Worm (Caenorhabditis elegans): Measurements from ENCODE around the gene rga-5.

Gene rga-5

DNA sequence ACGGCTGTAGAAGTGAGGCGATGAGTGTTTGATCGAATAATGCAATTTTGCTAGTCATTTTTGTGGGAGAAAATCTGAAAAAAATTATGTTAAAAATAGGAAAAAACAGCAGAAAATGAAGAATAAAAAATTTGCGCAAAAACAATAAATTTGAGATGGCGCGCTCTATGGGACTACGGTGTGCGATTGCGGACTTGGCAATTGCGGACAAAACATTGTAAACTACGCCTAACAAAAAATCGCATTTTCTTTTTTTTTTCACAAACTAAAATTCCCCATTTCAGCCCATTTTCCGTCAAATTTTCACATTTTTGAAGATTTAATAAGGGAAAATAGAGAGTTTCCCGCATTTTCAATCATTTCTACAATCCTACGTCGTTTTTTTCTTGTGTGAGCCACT lies 39.0 kb upstream of the rga-5 start, which contains the start of the genes sas-6 and Y45F10D.7 (continued):
- TF ChIP-seq ceh-82 (tag; optimal IDR thresholded peaks at IDR 0.05) (peak; percentile 12 to 83 (median 28)), unc-130 (tag; optimal IDR thresholded peaks at IDR 0.05) (peak; percentile 53), ztf-4 (tag; optimal IDR thresholded peaks at IDR 0.05) (no peak), dpl-1 (GFP tag; optimal IDR thresholded peaks at IDR 0.05) (peak; percentile 91 to 95 (median 94)), nhr-20 (tag; optimal IDR thresholded peaks at IDR 0.05) (peak; percentile 44), nhr-71 (tag; optimal IDR thresholded peaks at IDR 0.05) (peak; percentile 69), ces-1 (GFP tag; optimal IDR thresholded peaks at IDR 0.05) (no peak), efl-1 (optimal IDR thresholded peaks at IDR 0.05) (peak; percentile 62 to 95), efl-1 (GFP tag; optimal IDR thresholded peaks at IDR 0.05 in 1 of 2) (peak; percentile 94 to 99), hpl-2 (GFP tag; optimal IDR thresholded peaks at IDR 0.05) (no peak), jun-1 (tag; optimal IDR thresholded peaks at IDR 0.05) (no peak), grh-1 (GFP tag; IDR thresholded peaks at IDR 0.05) (no peak), zip-4 (GFP tag; optimal IDR thresholded peaks at IDR 0.05) (no peak), dsc-1 (tag; optimal IDR thresholded peaks at IDR 0.05) (peak; percentile 23)

DNA sequence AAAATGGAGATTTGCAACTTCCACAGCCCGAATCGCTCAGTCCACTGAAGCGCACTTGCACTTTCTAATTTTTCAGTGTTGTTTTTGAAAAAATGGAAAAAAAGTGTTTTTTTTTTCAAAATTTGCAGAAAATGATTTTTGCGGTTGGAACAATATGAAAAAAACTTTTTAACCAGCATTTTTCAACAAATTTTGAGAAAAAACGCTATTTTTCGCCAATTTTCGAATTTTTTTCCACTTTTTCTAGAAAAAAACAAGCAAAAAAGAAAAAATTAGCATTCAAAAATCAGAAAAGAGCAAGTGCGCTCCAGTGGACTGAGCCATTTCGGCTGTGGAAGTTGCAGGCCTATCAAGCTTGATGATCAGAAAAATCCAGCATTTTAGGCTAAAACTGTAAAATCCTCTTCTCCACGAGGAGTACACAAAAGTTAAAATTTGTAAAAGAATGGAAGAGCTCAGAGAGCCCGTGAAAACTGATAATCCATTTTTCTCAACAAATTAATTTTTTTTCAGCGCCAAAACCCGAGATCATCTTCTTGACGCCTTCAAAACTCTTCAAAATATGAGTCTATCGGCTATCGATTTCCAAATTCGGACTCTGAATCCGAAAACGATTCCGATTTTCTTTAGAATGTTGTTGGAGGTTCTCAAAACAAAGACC lies 32.3 kb upstream of the rga-5 start:
- no peak for TF ChIP-seq efl-1 (optimal IDR thresholded peaks at IDR 0.05)
- peak in 1 of 2 experiments; percentile 39 for TF ChIP-seq efl-1 (GFP tag; optimal IDR thresholded peaks at IDR 0.05 in 1 of 2)
- TF ChIP-seq nhr-12 (tag; optimal IDR thresholded peaks at IDR 0.05): no peak
- 0 out of 2 replicates have a peak, but pooled peaks have one; percentile 21 for TF ChIP-seq grh-1 (GFP tag; IDR thresholded peaks at IDR 0.05)
- no peak for TF ChIP-seq lsy-2 (tag; optimal IDR thresholded peaks at IDR 0.05)
- no peak for TF ChIP-seq nhr-85 (tag)
- TF ChIP-seq lir-3 (tag; optimal IDR thresholded peaks at IDR 0.05; ENCODE audit: poor library complexity): no peak
- no peak for TF ChIP-seq sptf-1 (tag; optimal IDR thresholded peaks at IDR 0.05)
- no peak for TF ChIP-seq isw-1 (GFP tag; IDR thresholded peaks at IDR 0.05)
- no peak for TF ChIP-seq dsc-1 (tag; optimal IDR thresholded peaks at IDR 0.05)
- peak; percentile 85 for TF ChIP-seq aly-2 (tag; optimal IDR thresholded peaks at IDR 0.05)

DNA sequence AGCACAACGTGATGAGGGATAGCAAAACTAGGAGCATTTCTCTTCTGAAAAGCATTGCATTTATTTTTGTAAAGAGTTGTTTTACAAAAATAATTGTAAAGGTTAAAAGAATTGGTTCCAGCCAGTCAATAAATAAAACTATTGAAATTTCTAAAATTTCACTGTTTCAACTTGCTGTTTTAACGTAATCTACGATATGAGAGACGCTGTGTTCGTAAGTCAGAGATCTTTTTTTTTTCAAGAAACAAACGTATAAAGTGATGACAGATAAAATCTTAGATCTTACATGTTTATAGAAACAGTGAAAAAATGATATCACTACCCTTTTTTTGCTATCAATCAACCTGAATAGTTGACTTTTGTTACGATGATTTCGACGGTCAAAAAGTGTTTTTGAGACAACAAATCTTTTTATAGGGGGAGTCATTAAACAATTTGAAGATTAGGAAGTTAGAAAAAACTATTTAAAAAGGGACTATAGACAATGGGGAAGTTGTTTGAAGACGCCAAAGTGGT lies 29.8 kb upstream of the rga-5 start, which contains the start of gene Y45F10D.6:
Gene Y45F10D.6, minus strand, starts transcription at position 51 of the 516 bp plus-strand sequence.
- TF ChIP-seq ces-1 (GFP tag; optimal IDR thresholded peaks at IDR 0.05): no peak
- no peak for TF ChIP-seq lir-3 (tag; optimal IDR thresholded peaks at IDR 0.05; ENCODE audit: poor library complexity)
- no peak for TF ChIP-seq nhr-71 (tag; optimal IDR thresholded peaks at IDR 0.05)
- TF ChIP-seq jun-1 (tag; optimal IDR thresholded peaks at IDR 0.05): no peak
- no peak for TF ChIP-seq C04F5.9 (tag; optimal IDR thresholded peaks at IDR 0.05)
- TF ChIP-seq tlp-1 (tag; optimal IDR thresholded peaks at IDR 0.05): no peak
- no peak for TF ChIP-seq efl-1 (optimal IDR thresholded peaks at IDR 0.05)
- TF ChIP-seq efl-1 (GFP tag; optimal IDR thresholded peaks at IDR 0.05 in 1 of 2): peak in 1 of 2 experiments; percentile 46
- TF ChIP-seq lsy-2 (tag; optimal IDR thresholded peaks at IDR 0.05): no peak
- no peak for TF ChIP-seq ceh-90 (tag; optimal IDR thresholded peaks at IDR 0.05)
- no peak for TF ChIP-seq fkh-4 (tag; optimal IDR thresholded peaks at IDR 0.05; ENCODE audit: borderline replicate concordance)
- peak; percentile 68 for TF ChIP-seq nhr-85 (tag)
- TF ChIP-seq tbx-2 (tag; optimal IDR thresholded peaks at IDR 0.05): no peak
- peak in 1 of 6 experiments; percentile 59 for TF ChIP-seq elt-3 (tag; optimal IDR thresholded peaks at IDR 0.05)
- TF ChIP-seq nhr-90 (tag; optimal IDR thresholded peaks at IDR 0.05; ENCODE audit: poor library complexity): no peak

DNA sequence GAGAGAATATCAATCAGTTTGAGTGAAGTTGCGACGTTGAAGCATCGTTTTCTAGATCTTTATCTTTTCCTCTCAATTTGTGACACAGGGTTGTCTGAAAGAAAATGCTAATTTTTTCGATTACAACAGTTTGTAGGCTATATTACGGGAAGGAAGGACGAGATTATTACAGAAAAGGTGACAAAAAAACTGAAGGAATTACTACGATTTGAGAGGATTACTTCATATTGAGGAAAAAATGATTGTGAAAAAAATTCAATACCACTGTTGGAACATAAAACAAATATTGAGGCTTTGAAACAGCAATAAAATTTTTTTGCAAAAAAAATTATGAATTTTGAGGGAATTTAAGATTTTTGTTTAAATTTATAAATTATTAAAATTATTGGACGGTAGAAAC lies 20.0 kb upstream of the rga-5 start, which contains the start of gene Y45F10D.14:
Gene Y45F10D.14, minus strand, starts transcription at position 101 of the 400 bp plus-strand sequence.
- TF ChIP-seq nhr-76 (tag; optimal IDR thresholded peaks at IDR 0.05) (no peak), mef-2 (tag; optimal IDR thresholded peaks at IDR 0.05) (no peak), sox-4 (tag; optimal IDR thresholded peaks at IDR 0.05) (no peak), unc-30 (tag; optimal IDR thresholded peaks at IDR 0.05) (no peak), elt-3 (tag; optimal IDR thresholded peaks at IDR 0.05) (no peak), lin-13 (GFP tag; optimal IDR thresholded peaks at IDR 0.05) (no peak), aha-1 (tag; optimal IDR thresholded peaks at IDR 0.05) (no peak), ceh-63 (GFP tag; optimal IDR thresholded peaks at IDR 0.05) (no peak), egl-27 (tag; optimal IDR thresholded peaks at IDR 0.05) (no peak), ceh-90 (tag; optimal IDR thresholded peaks at IDR 0.05) (no peak), nhr-28 (tag; optimal IDR thresholded peaks at IDR 0.05) (no peak), elt-2 (tag; optimal IDR thresholded peaks at IDR 0.05) (no peak), grh-1 (GFP tag; IDR thresholded peaks at IDR 0.05) (no peak)

All from whole organism, L1 larva.